Worm (Caenorhabditis elegans) whole organism, L1 larva: Measurements from ENCODE around the gene prp-9.

Experiments
- C16A3.4 ChIP-seq: fragments of 150-350 bp; optimal IDR thresholded peaks from 2 replicates; lab custom pipeline; 2014; ENCODE audit warnings: missing biosample characterization, missing genetic modification characterization
- C34B4.2 ChIP-seq: sonication (generic microtip); optimal IDR thresholded peaks from 2 replicates; lab custom pipeline; 2017; ENCODE audit warnings: mild to moderate bottlenecking, missing genetic modification characterization, missing compliant biosample characterization
- Y116A8C.19 ChIP-seq: sonication (generic microtip); optimal IDR thresholded peaks from 2 replicates; lab custom pipeline; 2016; ENCODE audit warnings: missing compliant biosample characterization, missing genetic modification characterization, borderline replicate concordance
- alr-1 ChIP-seq: fragments of 200-800 bp; sonication (Bioruptor generic); optimal IDR thresholded peaks from 2 replicates; lab custom pipeline; 2018; ENCODE audit warnings: borderline replicate concordance, mild to moderate bottlenecking, missing genetic modification characterization, missing compliant biosample characterization
- ama-1 ChIP-seq: fragments of 150-350 bp; optimal IDR thresholded peaks from 2 replicates; lab custom pipeline; 2014
- blmp-1 ChIP-seq: fragments of 150-350 bp; optimal IDR thresholded peaks from 2 replicates; lab custom pipeline; 2014; ENCODE audit warnings: missing biosample characterization, missing genetic modification characterization
- ceh-63 ChIP-seq: fragments of 200-800 bp; sonication (Bioruptor generic); optimal IDR thresholded peaks from 2 replicates; lab custom pipeline; 2018; ENCODE audit warnings: mild to moderate bottlenecking, missing genetic modification characterization, missing compliant biosample characterization
- ceh-8 ChIP-seq: fragments of 200-800 bp; sonication (Bioruptor generic); optimal IDR thresholded peaks from 2 replicates; lab custom pipeline; 2018; ENCODE audit warnings: mild to moderate bottlenecking, missing genetic modification characterization, moderate library complexity, missing compliant biosample characterization
- dpl-1 ChIP-seq, 3 experiments: fragments of 150-350 bp in 2 of 3; sonication (generic microtip) in 1 of 3; optimal IDR thresholded peaks; 2 replicates each; lab custom pipeline; 2014 to 2017; ENCODE audit warnings: missing biosample characterization in 3 of 3, missing genetic modification characterization in 3 of 3, missing genetic modification reagents in 3 of 3
- efl-1 ChIP-seq, 4 experiments: fragments of 150-350 bp; optimal IDR thresholded peaks in 3 of 4; peaks in 1 of 4; 1 replicate in 1 of 4; 2 replicates in 3 of 4; lab custom pipeline; 2014; ENCODE audit warnings: missing biosample characterization in 2 of 4, missing genetic modification characterization in 2 of 4, missing genetic modification reagents in 2 of 4
- elt-2 ChIP-seq: sonication (generic microtip); optimal IDR thresholded peaks from 2 replicates; lab custom pipeline; 2016; ENCODE audit warnings: missing genetic modification characterization, mild to moderate bottlenecking, inconsistent platforms, missing compliant biosample characterization, missing genetic modification reagents
- elt-3 ChIP-seq, 6 experiments: fragments of 150-350 bp in 1 of 6; sonication (generic microtip); optimal IDR thresholded peaks; 2 replicates each; lab custom pipeline; 2017 to 2018; ENCODE audit warnings: missing biosample characterization in 6 of 6, missing genetic modification characterization in 6 of 6, inconsistent platforms in 1 of 6
- ets-5 ChIP-seq: fragments of 200-800 bp; sonication (Bioruptor generic); IDR thresholded peaks from 2 replicates; pipeline ENCODE4 v1.3.6; 2022; ENCODE audit warnings: missing genetic modification characterization, missing compliant biosample characterization
- fkh-10 ChIP-seq: sonication (generic microtip); optimal IDR thresholded peaks from 2 replicates; lab custom pipeline; 2017; ENCODE audit warnings: missing biosample characterization, missing genetic modification reagents, missing genetic modification characterization
- fkh-8 ChIP-seq: sonication (generic microtip); optimal IDR thresholded peaks from 2 replicates; lab custom pipeline; 2016; ENCODE audit warnings: mild to moderate bottlenecking, missing genetic modification characterization, missing compliant biosample characterization
- grh-1 ChIP-seq: fragments of 200-800 bp; sonication (Bioruptor generic); IDR thresholded peaks from 2 replicates; pipeline ENCODE4 v1.3.6; 2022; ENCODE audit warnings: missing genetic modification reagents, missing genetic modification characterization, missing compliant biosample characterization
- hlh-17 ChIP-seq: fragments of 200-800 bp; sonication (Bioruptor generic); optimal IDR thresholded peaks from 2 replicates; lab custom pipeline; 2018; ENCODE audit warnings: missing genetic modification characterization, mild to moderate bottlenecking, missing compliant biosample characterization, moderate library complexity, borderline replicate concordance
- hlh-4 ChIP-seq: sonication (generic microtip); optimal IDR thresholded peaks from 2 replicates; lab custom pipeline; 2016; ENCODE audit warnings: mild to moderate bottlenecking, missing genetic modification characterization, missing compliant biosample characterization
- hpl-2 ChIP-seq: fragments of 150-350 bp; optimal IDR thresholded peaks from 2 replicates; lab custom pipeline; 2014; ENCODE audit warnings: missing biosample characterization, missing genetic modification reagents, missing genetic modification characterization
- isw-1 ChIP-seq: fragments of 200-800 bp; sonication (Bioruptor generic); IDR thresholded peaks from 2 replicates; pipeline ENCODE4 v1.3.6; 2022; ENCODE audit warnings: missing genetic modification characterization, missing compliant biosample characterization
- lin-13 ChIP-seq: fragments of 150-350 bp; optimal IDR thresholded peaks from 2 replicates; lab custom pipeline; 2014; ENCODE audit warnings: missing biosample characterization, missing genetic modification reagents, missing genetic modification characterization
- lin-14 ChIP-seq: fragments of 200-800 bp; sonication (Bioruptor generic); optimal IDR thresholded peaks from 2 replicates; lab custom pipeline; 2018; ENCODE audit warnings: mild to moderate bottlenecking, missing genetic modification characterization, moderate library complexity, missing compliant biosample characterization
- lin-15B ChIP-seq: fragments of 150-350 bp; sonication (generic microtip); optimal IDR thresholded peaks from 3 replicates; lab custom pipeline; 2014; ENCODE audit warnings: missing biosample characterization, missing genetic modification characterization
- lin-39 ChIP-seq: fragments of 150-350 bp; optimal IDR thresholded peaks from 2 replicates; lab custom pipeline; 2014; ENCODE audit warnings: missing biosample characterization, missing genetic modification reagents, missing genetic modification characterization
- lir-3 ChIP-seq: sonication (generic microtip); optimal IDR thresholded peaks from 2 replicates; lab custom pipeline; 2016; ENCODE audit warnings: mild to moderate bottlenecking, missing genetic modification characterization, moderate library complexity, missing compliant biosample characterization; ENCODE audit not compliant: poor library complexity
- lsy-2 ChIP-seq, 2 experiments: fragments of 150-350 bp; optimal IDR thresholded peaks; 2 replicates each; lab custom pipeline; 2014; ENCODE audit warnings: missing biosample characterization in 2 of 2, missing genetic modification characterization in 2 of 2
- mab-9 ChIP-seq: fragments of 200-800 bp; sonication (Bioruptor generic); IDR thresholded peaks from 2 replicates; pipeline ENCODE4 v1.3.6; 2022; ENCODE audit warnings: missing genetic modification reagents, missing genetic modification characterization, missing compliant biosample characterization
- mdl-1 ChIP-seq, 2 experiments: fragments of 150-350 bp; optimal IDR thresholded peaks; 2 replicates each; lab custom pipeline; 2014 to 2017; ENCODE audit warnings: missing biosample characterization in 2 of 2, missing genetic modification characterization in 2 of 2, inconsistent platforms in 1 of 2
- mep-1 ChIP-seq: fragments of 150-350 bp; optimal IDR thresholded peaks from 2 replicates; lab custom pipeline; 2014; ENCODE audit warnings: missing biosample characterization, missing genetic modification characterization
- nhr-11 ChIP-seq: fragments of 150-350 bp; optimal IDR thresholded peaks from 2 replicates; lab custom pipeline; 2014; ENCODE audit warnings: missing biosample characterization, missing genetic modification characterization
- nhr-19 ChIP-seq: fragments of 200-800 bp; sonication (Bioruptor generic); conservative IDR thresholded peaks from 2 replicates; pipeline ENCODE4 v1.3.6; 2022; ENCODE audit warnings: missing genetic modification characterization, missing compliant biosample characterization
- nhr-20 ChIP-seq: sonication (generic microtip); optimal IDR thresholded peaks from 2 replicates; lab custom pipeline; 2016; ENCODE audit warnings: mild to moderate bottlenecking, missing genetic modification characterization, missing compliant biosample characterization
- nhr-71 ChIP-seq: sonication (generic microtip); optimal IDR thresholded peaks from 2 replicates; lab custom pipeline; 2016; ENCODE audit warnings: mild to moderate bottlenecking, missing genetic modification characterization, moderate library complexity, missing compliant biosample characterization
- nhr-76 ChIP-seq: sonication (generic microtip); optimal IDR thresholded peaks from 2 replicates; lab custom pipeline; 2017; ENCODE audit warnings: missing biosample characterization, missing genetic modification characterization
- nhr-85 ChIP-seq: sonication (generic microtip); peaks from one replicate; lab custom pipeline; 2016; ENCODE audit warnings: missing genetic modification characterization, inconsistent platforms, missing compliant biosample characterization
- skn-1 ChIP-seq: fragments of 150-350 bp; optimal IDR thresholded peaks from 2 replicates; lab custom pipeline; 2014; ENCODE audit warnings: missing biosample characterization, missing genetic modification characterization
- snpc-4 ChIP-seq: fragments of 150-350 bp; optimal IDR thresholded peaks from 2 replicates; lab custom pipeline; 2014; ENCODE audit warnings: missing biosample characterization, missing genetic modification characterization
- sptf-1 ChIP-seq: fragments of 150-350 bp; optimal IDR thresholded peaks from 2 replicates; lab custom pipeline; 2014; ENCODE audit warnings: missing biosample characterization, missing genetic modification characterization
- sup-37 ChIP-seq: fragments of 200-800 bp; sonication (Bioruptor generic); optimal IDR thresholded peaks from 2 replicates; lab custom pipeline; 2018; ENCODE audit warnings: mild to moderate bottlenecking, missing genetic modification characterization, missing compliant biosample characterization
- swsn-7 ChIP-seq: sonication (generic microtip); optimal IDR thresholded peaks from 2 replicates; lab custom pipeline; 2016; ENCODE audit warnings: missing genetic modification characterization, missing compliant biosample characterization
- tlp-1 ChIP-seq: fragments of 150-350 bp; optimal IDR thresholded peaks from 2 replicates; lab custom pipeline; 2014; ENCODE audit warnings: missing biosample characterization, missing genetic modification characterization
- unc-62 ChIP-seq: fragments of 150-350 bp; optimal IDR thresholded peaks from 2 replicates; lab custom pipeline; 2014; ENCODE audit warnings: missing biosample characterization, missing genetic modification reagents, missing genetic modification characterization
- vab-15 ChIP-seq: sonication (generic microtip); optimal IDR thresholded peaks from 2 replicates; lab custom pipeline; 2017; ENCODE audit warnings: missing genotype, mild to moderate bottlenecking, missing genetic modification characterization, missing compliant biosample characterization
- xbp-1 ChIP-seq: sonication (generic microtip); optimal IDR thresholded peaks from 2 replicates; lab custom pipeline; 2016; ENCODE audit warnings: missing genetic modification characterization, missing compliant biosample characterization
- zag-1 ChIP-seq: fragments of 150-350 bp; optimal IDR thresholded peaks from 2 replicates; lab custom pipeline; 2014; ENCODE audit warnings: missing biosample characterization, missing genetic modification characterization
- ztf-11 ChIP-seq, 2 experiments: sonication (generic microtip); optimal IDR thresholded peaks; 2 replicates each; lab custom pipeline; 2016 to 2017; ENCODE audit warnings: missing genetic modification characterization in 2 of 2, missing biosample characterization in 1 of 2, missing compliant biosample characterization in 1 of 2
- ztf-4 ChIP-seq: fragments of 150-350 bp; optimal IDR thresholded peaks from 2 replicates; lab custom pipeline; 2014; ENCODE audit warnings: missing biosample characterization, missing genetic modification characterization

The prp-9 gene

DNA sequence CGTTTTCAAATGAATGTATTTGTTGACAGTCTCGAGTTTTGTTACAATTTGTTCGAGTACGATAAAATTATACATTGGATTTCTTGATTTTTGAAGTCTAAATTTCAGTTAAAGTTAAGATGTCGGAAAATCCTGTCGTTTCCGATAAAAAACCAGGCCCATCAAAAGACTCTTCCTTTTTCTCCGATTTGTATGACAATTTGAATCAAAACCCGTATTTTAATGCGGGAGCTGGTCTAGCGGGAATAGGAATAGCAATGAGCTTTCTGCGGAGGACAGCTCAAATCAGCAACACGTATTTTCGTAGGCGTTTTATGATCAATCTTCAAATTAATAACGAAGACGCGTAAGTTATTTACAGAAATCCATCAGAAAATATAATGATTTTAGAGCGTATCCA lies 45.8 kb upstream of the prp-9 start, which contains the start of gene bcs-1:
Gene bcs-1, plus strand, starts transcription at position 109 of the 400 bp plus-strand sequence.
- TF ChIP-seq efl-1 (optimal IDR thresholded peaks at IDR 0.05; lab: Kevin White, UChicago), result no peak
- peak in 1 of 2 experiments; percentile 77 for TF ChIP-seq efl-1 (GFP tag; optimal IDR thresholded peaks at IDR 0.05 in 1 of 2; lab: Kevin White, UChicago)
- TF ChIP-seq blmp-1 (tag; lab: Kevin White, UChicago), result no peak
- no peak for TF ChIP-seq unc-62
- no peak for TF ChIP-seq zag-1 (tag; lab: Kevin White, UChicago)
- TF ChIP-seq lsy-2 (tag; optimal IDR thresholded peaks at IDR 0.05; lab: Kevin White, UChicago), result peak in 1 of 2 experiments; percentile 53
- TF ChIP-seq nhr-20 (tag; lab: Kevin White, UChicago), result no peak

DNA sequence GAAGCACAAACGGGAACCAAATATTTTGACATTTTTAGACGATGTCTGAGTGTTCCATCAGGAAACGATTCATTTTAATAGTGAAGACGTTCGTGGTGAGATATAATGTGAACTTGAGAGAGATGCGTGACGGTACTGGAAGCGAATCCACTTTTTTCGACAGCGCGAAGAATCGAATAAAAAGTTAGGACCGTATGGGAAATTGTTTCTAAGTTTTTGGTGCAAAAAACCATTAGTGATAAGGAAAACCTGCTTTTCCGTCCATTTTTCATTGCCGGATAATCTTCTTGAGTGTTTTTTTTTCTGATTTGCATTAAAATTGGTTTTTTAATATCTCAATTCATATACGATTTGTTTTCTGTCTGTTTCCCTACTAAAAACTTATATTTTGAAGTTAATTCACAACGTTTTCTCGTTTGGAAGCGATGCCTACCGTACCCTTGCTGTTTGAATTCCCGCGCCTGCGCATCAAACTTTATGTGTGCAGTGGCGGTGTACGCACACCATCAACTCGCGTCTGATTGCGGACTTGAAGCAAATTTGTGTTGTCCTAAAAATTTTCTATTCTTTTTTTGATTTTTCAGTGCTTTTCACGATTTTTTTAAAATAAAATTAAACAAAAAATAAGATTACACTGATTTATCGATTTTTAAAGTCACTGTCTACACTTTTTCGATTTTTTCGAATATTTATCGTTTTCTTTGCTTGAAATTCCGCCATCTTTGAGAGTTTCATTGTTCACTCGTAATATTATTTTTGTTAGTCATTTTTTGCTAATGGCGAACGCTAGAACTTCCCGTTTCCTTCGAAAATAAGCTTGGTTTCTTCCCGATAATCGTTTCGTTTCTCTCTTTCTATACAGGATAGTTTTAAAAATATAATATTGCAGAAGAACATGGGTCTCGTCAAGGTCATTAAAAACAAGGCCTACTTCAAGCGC lies 44.1 kb upstream of the prp-9 start, which contains the start of the genes col-38 and rpl-5:
Gene col-38, minus strand, starts transcription at position 51 of the 940 bp plus-strand sequence.
Gene rpl-5, plus strand, starts transcription at position 890 of the 940 bp plus-strand sequence.
- TF ChIP-seq skn-1 (tag; lab: Kevin White, UChicago) (peak; percentile 94), sup-37 (GFP tag; lab: Kevin White, UChicago) (no peak), C16A3.4 (tag; lab: Kevin White, UChicago) (peak; percentile 96), isw-1 (GFP tag; lab: Robert Waterston, UW) (peak; percentile 96), sptf-1 (tag; lab: Kevin White, UChicago) (no peak), nhr-85 (peak; percentile 91), alr-1 (no peak), nhr-76 (tag; lab: Kevin White, UChicago) (no peak), hlh-4 (tag; lab: Kevin White, UChicago) (no peak), elt-3 (tag; optimal IDR thresholded peaks at IDR 0.05; lab: Kevin White, UChicago) (peak in 4 of 6 experiments; percentile 11 to 91 (median 82)), tlp-1 (tag; lab: Kevin White, UChicago) (no peak), ama-1 (no peak), C34B4.2 (no peak), dpl-1 (GFP tag; optimal IDR thresholded peaks at IDR 0.05; lab: Kevin White, UChicago) (peak; percentile 97 to 99 (median 97)), ets-5 (GFP tag; lab: Robert Waterston, UW) (no peak), xbp-1 (tag; lab: Kevin White, UChicago) (peak; percentile 95), unc-62 (no peak), fkh-8 (tag; lab: Kevin White, UChicago) (peak; percentile 93), mdl-1 (tag; optimal IDR thresholded peaks at IDR 0.05; lab: Kevin White, UChicago) (peak in 1 of 2 experiments; percentile 85), ztf-11 (tag; optimal IDR thresholded peaks at IDR 0.05; lab: Kevin White, UChicago) (peak in 1 of 2 experiments; percentile 56), vab-15 (tag; lab: Kevin White, UChicago) (peak; percentile 82), ztf-4 (tag; lab: Kevin White, UChicago) (peak; percentile 57), snpc-4 (peak; percentile 86), lin-39 (peak; percentile 47), nhr-71 (tag; lab: Kevin White, UChicago) (peak; percentile 94), hpl-2 (peak; percentile 45), nhr-19 (GFP tag; lab: Robert Waterston, UW) (peak; percentile 88), blmp-1 (tag; lab: Kevin White, UChicago) (peak; percentile 86), fkh-10 (GFP tag; lab: Kevin White, UChicago) (peak; percentile 72), elt-2 (tag; lab: Kevin White, UChicago) (peak; percentile 66), hlh-17 (GFP tag; lab: Kevin White, UChicago) (no peak), grh-1 (peak; percentile 75), mab-9 (GFP tag; lab: Robert Waterston, UW) (peak; percentile 52; the same call in 1 of the 2 replicates), mep-1 (tag; lab: Kevin White, UChicago) (peak; percentile 98), lsy-2 (tag; optimal IDR thresholded peaks at IDR 0.05; lab: Kevin White, UChicago) (peak; percentile 97 to 99), lin-14 (GFP tag; lab: Kevin White, UChicago) (peak; percentile 93), lir-3 (tag; lab: Kevin White, UChicago) (peak; percentile 73), lin-15B (tag; lab: Kevin White, UChicago) (peak; percentile 94), ceh-8 (GFP tag; lab: Kevin White, UChicago) (peak; percentile 60), Y116A8C.19 (tag; lab: Kevin White, UChicago) (no peak), ceh-63 (no peak), swsn-7 (tag; lab: Kevin White, UChicago) (peak; percentile 90), nhr-11 (tag; lab: Kevin White, UChicago) (peak; percentile 54), lin-13 (peak; percentile 87)
